Fruit fly (Drosophila melanogaster) whole organism, embryonic: ENCODE measurements around the gene CG9518.

ENCODE experiments used
- Bteb2 ChIP-seq: fragments of 200-800 bp; sonication (Bioruptor generic); optimal IDR thresholded peaks from 2 replicates; lab custom pipeline; 2016; ENCODE audit warnings: missing biosample characterization, missing genetic modification characterization
- C15 ChIP-seq: fragments of 200-800 bp; sonication (Bioruptor generic); IDR thresholded peaks from 3 replicates; pipeline ENCODE4 v1.3.6; 2022; ENCODE audit warnings: missing biosample characterization, missing genetic modification characterization
- CG11504 ChIP-seq: fragments of 200-800 bp; sonication (Bioruptor generic); optimal IDR thresholded peaks from 3 replicates; lab custom pipeline; 2019; ENCODE audit warnings: missing biosample characterization, mild to moderate bottlenecking, missing genetic modification characterization, moderate library complexity
- CG12104 ChIP-seq: fragments of 200-800 bp; sonication (Bioruptor generic); optimal IDR thresholded peaks from 3 replicates; lab custom pipeline; 2016; ENCODE audit warnings: missing biosample characterization, missing genetic modification characterization
- CG13775 ChIP-seq: fragments of 200-800 bp; sonication (Bioruptor generic); optimal IDR thresholded peaks from 3 replicates; lab custom pipeline; 2017; ENCODE audit warnings: missing biosample characterization, mild to moderate bottlenecking, missing genetic modification characterization
- CG16815 ChIP-seq: fragments of 200-800 bp; sonication (Bioruptor generic); optimal IDR thresholded peaks from 3 replicates; lab custom pipeline; 2017; ENCODE audit warnings: missing biosample characterization, mild to moderate bottlenecking, missing genetic modification characterization
- CG17385 ChIP-seq: fragments of 200-800 bp; sonication (Bioruptor generic); optimal IDR thresholded peaks from 3 replicates; lab custom pipeline; 2018; ENCODE audit warnings: missing biosample characterization, mild to moderate bottlenecking, missing genetic modification characterization
- CG17568 ChIP-seq: fragments of 200-800 bp; sonication (Bioruptor generic); optimal IDR thresholded peaks from 2 replicates; lab custom pipeline; 2018; ENCODE audit warnings: missing biosample characterization, mild to moderate bottlenecking, missing genetic modification characterization, moderate library complexity
- CG1792 ChIP-seq: fragments of 200-800 bp; sonication (Bioruptor generic); optimal IDR thresholded peaks from 2 replicates; lab custom pipeline; 2016; ENCODE audit warnings: missing biosample characterization, missing genetic modification characterization
- CG1832 ChIP-seq: fragments of 200-800 bp; sonication (Bioruptor generic); optimal IDR thresholded peaks from 2 replicates; lab custom pipeline; 2017; ENCODE audit warnings: missing biosample characterization, mild to moderate bottlenecking, missing genetic modification characterization, inconsistent platforms
- CG33213 ChIP-seq: fragments of 200-800 bp; sonication (Bioruptor generic); optimal IDR thresholded peaks from 3 replicates; lab custom pipeline; 2016; ENCODE audit warnings: missing biosample characterization, missing genetic modification characterization
- CG4328 ChIP-seq: fragments of 200-800 bp; sonication (Bioruptor generic); optimal IDR thresholded peaks from 3 replicates; lab custom pipeline; 2017; ENCODE audit warnings: missing biosample characterization, missing genetic modification reagents, missing genetic modification characterization
- CG43689 ChIP-seq: fragments of 200-800 bp; sonication (Bioruptor generic); IDR thresholded peaks from 2 replicates; pipeline ENCODE4 v1.3.6; 2022; ENCODE audit warnings: missing biosample characterization, missing genetic modification characterization
- CG6683 ChIP-seq: fragments of 200-800 bp; sonication (Bioruptor generic); optimal IDR thresholded peaks from 2 replicates; lab custom pipeline; 2017; ENCODE audit warnings: missing biosample characterization, mild to moderate bottlenecking, missing genetic modification characterization, missing genetic modification reagents
- CG7556 ChIP-seq: fragments of 200-800 bp; sonication (Bioruptor generic); optimal IDR thresholded peaks from 2 replicates; lab custom pipeline; 2017; ENCODE audit warnings: missing biosample characterization, mild to moderate bottlenecking, missing genetic modification characterization
- CG7987 ChIP-seq: fragments of 200-800 bp; sonication (Bioruptor generic); optimal IDR thresholded peaks from 2 replicates; lab custom pipeline; 2018; ENCODE audit warnings: missing biosample characterization, mild to moderate bottlenecking, missing genetic modification characterization, moderate library complexity
- CG8388 ChIP-seq: fragments of 200-800 bp; sonication (Bioruptor generic); optimal IDR thresholded peaks from 2 replicates; lab custom pipeline; 2019; ENCODE audit warnings: missing biosample characterization, mild to moderate bottlenecking, missing genetic modification characterization, moderate library complexity
- Dad ChIP-seq: fragments of 200-800 bp; sonication (Bioruptor generic); optimal IDR thresholded peaks from 3 replicates; lab custom pipeline; 2016; ENCODE audit warnings: missing biosample characterization, missing genetic modification characterization
- Dbx ChIP-seq: fragments of 200-800 bp; sonication (Bioruptor generic); IDR thresholded peaks from 3 replicates; pipeline ENCODE4 v1.3.6; 2022; ENCODE audit warnings: missing biosample characterization, missing genetic modification characterization
- Dek ChIP-seq: fragments of 200-800 bp; sonication (Bioruptor generic); optimal IDR thresholded peaks from 3 replicates; lab custom pipeline; 2019; ENCODE audit warnings: missing biosample characterization, mild to moderate bottlenecking, missing genetic modification characterization, moderate library complexity
- E2f1 ChIP-seq: fragments of 200-800 bp; sonication (Bioruptor generic); IDR thresholded peaks from 2 replicates; pipeline ENCODE4 v1.3.6; 2022; ENCODE audit warnings: missing biosample characterization, missing genetic modification characterization
- HLH4C ChIP-seq: fragments of 200-800 bp; sonication (Bioruptor generic); IDR thresholded peaks from 3 replicates; pipeline ENCODE4 v1.3.6; 2022; ENCODE audit warnings: missing biosample characterization, missing genetic modification characterization; ENCODE audit not compliant: partially characterized antibody
- Hr51 ChIP-seq, 2 experiments: fragments of 200-800 bp; sonication (Bioruptor generic); optimal IDR thresholded peaks; 2 replicates in 1 of 2; 3 replicates in 1 of 2; lab custom pipeline; 2016 to 2018; ENCODE audit warnings: missing biosample characterization in 2 of 2, missing genetic modification characterization in 2 of 2, mild to moderate bottlenecking in 1 of 2, moderate library complexity in 1 of 2
- Hr78 ChIP-seq, 2 experiments: fragments of 200-800 bp in 1 of 2; fragments of >200 bp in 1 of 2; sonication (Bioruptor generic) in 1 of 2; optimal IDR thresholded peaks; 2 replicates each; lab custom pipeline; 2017 to 2019; ENCODE audit warnings: missing biosample characterization in 2 of 2, missing genetic modification characterization in 2 of 2, mild to moderate bottlenecking in 1 of 2, moderate library complexity in 1 of 2
- Opbp ChIP-seq: fragments of 200-800 bp; sonication (Bioruptor generic); IDR thresholded peaks from 3 replicates; pipeline ENCODE4 v1.3.6; 2022; ENCODE audit warnings: missing biosample characterization, missing genetic modification characterization; ENCODE audit not compliant: partially characterized antibody
- Poxn ChIP-seq: fragments of 200-800 bp; sonication (Bioruptor generic); IDR thresholded peaks from 2 replicates; pipeline ENCODE4 v1.3.6; 2022; ENCODE audit warnings: missing biosample characterization, missing genetic modification characterization
- Sry-β ChIP-seq: fragments of 200-800 bp; sonication (Bioruptor generic); optimal IDR thresholded peaks from 2 replicates; lab custom pipeline; 2018; ENCODE audit warnings: missing biosample characterization, mild to moderate bottlenecking, missing genetic modification characterization, moderate library complexity
- Sry-δ ChIP-seq: fragments of 200-800 bp; sonication (Bioruptor generic); optimal IDR thresholded peaks from 2 replicates; lab custom pipeline; 2016; ENCODE audit warnings: missing biosample characterization, missing genetic modification characterization
- Xrp1 ChIP-seq: fragments of 200-800 bp; sonication (Bioruptor generic); IDR thresholded peaks from 2 replicates; pipeline ENCODE4 v1.3.6; 2022; ENCODE audit warnings: missing biosample characterization, missing genetic modification characterization
- dati ChIP-seq: fragments of 200-800 bp; sonication (Bioruptor generic); IDR thresholded peaks from 2 replicates; pipeline ENCODE4 v1.3.6; 2022; ENCODE audit warnings: missing biosample characterization, missing genetic modification characterization
- dmrt99B ChIP-seq: fragments of 200-800 bp; sonication (Bioruptor generic); optimal IDR thresholded peaks from 2 replicates; lab custom pipeline; 2018; ENCODE audit warnings: missing biosample characterization, mild to moderate bottlenecking, missing genetic modification characterization, moderate library complexity
- fd96Cb ChIP-seq: fragments of 200-800 bp; sonication (Bioruptor generic); optimal IDR thresholded peaks from 2 replicates; lab custom pipeline; 2018; ENCODE audit warnings: missing biosample characterization, mild to moderate bottlenecking, missing genetic modification characterization, moderate library complexity
- gcm2 ChIP-seq: fragments of 200-800 bp; sonication (Bioruptor generic); optimal IDR thresholded peaks from 2 replicates; lab custom pipeline; 2016; ENCODE audit warnings: missing biosample characterization, missing genetic modification characterization
- gem ChIP-seq: fragments of 200-800 bp; sonication (Bioruptor generic); optimal IDR thresholded peaks from 2 replicates; lab custom pipeline; 2019; ENCODE audit warnings: missing biosample characterization, mild to moderate bottlenecking, missing genetic modification characterization, moderate library complexity
- gfzf ChIP-seq: fragments of 200-800 bp; sonication (Bioruptor generic); optimal IDR thresholded peaks from 2 replicates; lab custom pipeline; 2016; ENCODE audit warnings: missing biosample characterization, mild to moderate bottlenecking, missing genetic modification characterization, moderate library complexity
- grn ChIP-seq: fragments of 200-800 bp; sonication (Bioruptor generic); optimal IDR thresholded peaks from 3 replicates; lab custom pipeline; 2017; ENCODE audit warnings: missing biosample characterization, missing genetic modification characterization
- gsb ChIP-seq: fragments of 200-800 bp; sonication (Bioruptor generic); IDR thresholded peaks from 2 replicates; pipeline ENCODE4 v1.3.6; 2022; ENCODE audit warnings: missing biosample characterization, missing genetic modification characterization
- her ChIP-seq: fragments of 200-800 bp; sonication (Bioruptor generic); optimal IDR thresholded peaks from 2 replicates; lab custom pipeline; 2016; ENCODE audit warnings: missing biosample characterization, missing genetic modification characterization
- knrl ChIP-seq: fragments of 200-800 bp; sonication (Bioruptor generic); IDR thresholded peaks from 3 replicates; pipeline ENCODE4 v1.3.6; 2022; ENCODE audit warnings: missing biosample characterization, missing genetic modification characterization; ENCODE audit not compliant: partially characterized antibody
- lbe ChIP-seq: fragments of 200-800 bp; sonication (Bioruptor generic); optimal IDR thresholded peaks from 2 replicates; lab custom pipeline; 2016; ENCODE audit warnings: missing biosample characterization, mild to moderate bottlenecking, missing genetic modification characterization
- lov ChIP-seq, 2 experiments: fragments of 200-800 bp in 1 of 2; fragments of >200 bp in 1 of 2; sonication (Bioruptor generic) in 1 of 2; IDR thresholded peaks in 1 of 2; optimal IDR thresholded peaks in 1 of 2; 2 replicates in 1 of 2; 3 replicates in 1 of 2; pipeline versions ENCODE4 v1.3.6 to Lab custom; 2017 to 2022; ENCODE audit warnings: missing biosample characterization in 1 of 2, missing genetic modification characterization in 1 of 2
- nau ChIP-seq: fragments of 200-800 bp; sonication (Bioruptor generic); optimal IDR thresholded peaks from 3 replicates; lab custom pipeline; 2017; ENCODE audit warnings: missing biosample characterization, mild to moderate bottlenecking, missing genetic modification characterization, missing genetic modification reagents
- odd ChIP-seq: fragments of 200-800 bp; sonication (Bioruptor generic); optimal IDR thresholded peaks from 2 replicates; lab custom pipeline; 2017; ENCODE audit warnings: missing biosample characterization, mild to moderate bottlenecking, missing genetic modification characterization
- pum ChIP-seq: fragments of 200-800 bp; sonication (Bioruptor generic); optimal IDR thresholded peaks from 2 replicates; lab custom pipeline; 2016; ENCODE audit warnings: missing biosample characterization, missing genetic modification characterization
- sens ChIP-seq: fragments of 200-800 bp; sonication (Bioruptor generic); peaks from one replicate; lab custom pipeline; 2016; ENCODE audit warnings: missing biosample characterization, missing genetic modification characterization
- shn ChIP-seq: fragments of 200-800 bp; sonication (Bioruptor generic); optimal IDR thresholded peaks from 3 replicates; lab custom pipeline; 2016; ENCODE audit warnings: missing biosample characterization, missing genetic modification characterization
- sqz ChIP-seq: fragments of 200-800 bp; sonication (Bioruptor generic); optimal IDR thresholded peaks from 3 replicates; lab custom pipeline; 2018; ENCODE audit warnings: missing biosample characterization, mild to moderate bottlenecking, missing genetic modification characterization
- ssp ChIP-seq: fragments of 200-800 bp; sonication (Bioruptor generic); IDR thresholded peaks from 2 replicates; pipeline ENCODE4 v1.3.6; 2022; ENCODE audit warnings: missing biosample characterization, missing genetic modification characterization
- tx ChIP-seq: fragments of 200-800 bp; sonication (Bioruptor generic); optimal IDR thresholded peaks from 2 replicates; lab custom pipeline; 2016; ENCODE audit warnings: missing biosample characterization, missing genetic modification characterization
- zfh1 ChIP-seq: fragments of 200-800 bp; sonication (Bioruptor generic); IDR thresholded peaks from 3 replicates; pipeline ENCODE4 v1.3.6; 2022; ENCODE audit warnings: missing biosample characterization, missing genetic modification characterization

Gene CG9518

dm6 chrX:14839047-14839446 is 31.9 kb downstream of the CG9518 start, which contains the start of the genes CG32590 and Flo2 (continued):
- TF ChIP-seq Opbp (GFP tag; lab: Robert Waterston, UW) = peak; percentile 88
- TF ChIP-seq CG6683 = peak; percentile 25
- TF ChIP-seq CG11504 (tag; lab: Kevin White, UChicago) = peak; percentile 53
- no peak for TF ChIP-seq lov (optimal IDR thresholded peaks at IDR 0.05; lab: Kevin White, UChicago)
- peak; percentile 47; the same call in 1 of the 3 replicates for TF ChIP-seq lov (GFP tag; IDR thresholded peaks at IDR 0.05; lab: Robert Waterston, UW)
- peak; percentile 71 for TF ChIP-seq CG13775 (GFP tag; lab: Kevin White, UChicago)
- TF ChIP-seq E2f1 (GFP tag; lab: Robert Waterston, UW) = peak; percentile 76
- TF ChIP-seq CG12104 (GFP tag; lab: Kevin White, UChicago) = peak; percentile 13
- TF ChIP-seq CG33213 (GFP tag; lab: Kevin White, UChicago) = peak; percentile 45
- peak; percentile 30 for TF ChIP-seq CG7556 (GFP tag; lab: Kevin White, UChicago)
- TF ChIP-seq CG17385 (GFP tag; lab: Kevin White, UChicago) = peak; percentile 58
- peak; percentile 74 for TF ChIP-seq pum (GFP tag; lab: Kevin White, UChicago)
- TF ChIP-seq CG17568 (GFP tag; lab: Kevin White, UChicago) = no peak
- peak; percentile 51 for TF ChIP-seq shn (GFP tag; lab: Kevin White, UChicago)
- peak; percentile 86 for TF ChIP-seq Xrp1 (GFP tag; lab: Robert Waterston, UW)
- TF ChIP-seq odd = no peak
- TF ChIP-seq dmrt99B (tag; lab: Kevin White, UChicago) = peak; percentile 54
- peak; percentile 57 for TF ChIP-seq CG43689 (GFP tag; lab: Robert Waterston, UW)
- no peak for TF ChIP-seq CG4328 (GFP tag; lab: Kevin White, UChicago)
- TF ChIP-seq dati (GFP tag; lab: Robert Waterston, UW) = no peak
- TF ChIP-seq lbe (GFP tag; lab: Kevin White, UChicago) = peak; percentile 69
- peak; percentile 99 for TF ChIP-seq HLH4C (GFP tag; lab: Robert Waterston, UW)
- TF ChIP-seq gem (tag; lab: Kevin White, UChicago) = peak; percentile 85
- no peak for TF ChIP-seq CG7987 (GFP tag; lab: Kevin White, UChicago)
- TF ChIP-seq fd96Cb (tag; lab: Kevin White, UChicago) = peak; percentile 36
- TF ChIP-seq Sry-β (GFP tag; lab: Kevin White, UChicago) = no peak
- peak; percentile 96 for TF ChIP-seq knrl (GFP tag; lab: Robert Waterston, UW)
- TF ChIP-seq nau (GFP tag; lab: Kevin White, UChicago) = no peak
- peak; percentile 18 for TF ChIP-seq gfzf (GFP tag; lab: Kevin White, UChicago)
- TF ChIP-seq sqz (GFP tag; lab: Kevin White, UChicago) = no peak
- TF ChIP-seq tx (GFP tag; lab: Kevin White, UChicago) = peak; percentile 77
- TF ChIP-seq CG1792 (GFP tag; lab: Kevin White, UChicago) = peak; percentile 65
- TF ChIP-seq CG16815 (GFP tag; lab: Kevin White, UChicago) = peak; percentile 38
- TF ChIP-seq Hr78 (GFP tag; optimal IDR thresholded peaks at IDR 0.05; lab: Kevin White, UChicago) = no peak
- peak; percentile 53 for TF ChIP-seq Bteb2
- TF ChIP-seq Dad = peak; percentile 43
- peak; percentile 83 for TF ChIP-seq zfh1 (GFP tag; lab: Robert Waterston, UW)
- no peak; the same call in 1 of the 2 replicates for TF ChIP-seq Poxn (GFP tag; lab: Robert Waterston, UW)
- peak; percentile 94 for TF ChIP-seq Dbx (GFP tag; lab: Robert Waterston, UW)
- no peak for TF ChIP-seq CG1832 (GFP tag; lab: Kevin White, UChicago)
- peak; percentile 53 for TF ChIP-seq Dek
- TF ChIP-seq sens (GFP tag; lab: Kevin White, UChicago) = peak; percentile 96
- peak; percentile 39 to 74 for TF ChIP-seq Hr51 (GFP tag; optimal IDR thresholded peaks at IDR 0.05; lab: Kevin White, UChicago)
- TF ChIP-seq gcm2 (GFP tag; lab: Kevin White, UChicago) = no peak
- TF ChIP-seq grn (GFP tag; lab: Kevin White, UChicago) = no peak
- peak; percentile 72; the same call in 1 of the 3 replicates for TF ChIP-seq C15
- TF ChIP-seq her = peak; percentile 17
- 0 out of 2 replicates have a peak, but pooled peaks have one; percentile 25 for TF ChIP-seq gsb
- TF ChIP-seq CG8388 (GFP tag; lab: Kevin White, UChicago) = peak; percentile 58
- peak; percentile 94 for TF ChIP-seq Sry-δ (GFP tag; lab: Kevin White, UChicago)
- peak; percentile 77 for TF ChIP-seq ssp
